Fruit fly (Drosophila melanogaster): ENCODE results near the gene arm.

arm gene

dm6 chrX:1900123-1900818, at the start of gene arm:
arm (minus strand) TSS chrX:1900646.
- TF ChIP-seq CG17801 (GFP tag; optimal IDR thresholded peaks at IDR 0.05; ENCODE audit: partially characterized antibody), result no peak

DNA sequence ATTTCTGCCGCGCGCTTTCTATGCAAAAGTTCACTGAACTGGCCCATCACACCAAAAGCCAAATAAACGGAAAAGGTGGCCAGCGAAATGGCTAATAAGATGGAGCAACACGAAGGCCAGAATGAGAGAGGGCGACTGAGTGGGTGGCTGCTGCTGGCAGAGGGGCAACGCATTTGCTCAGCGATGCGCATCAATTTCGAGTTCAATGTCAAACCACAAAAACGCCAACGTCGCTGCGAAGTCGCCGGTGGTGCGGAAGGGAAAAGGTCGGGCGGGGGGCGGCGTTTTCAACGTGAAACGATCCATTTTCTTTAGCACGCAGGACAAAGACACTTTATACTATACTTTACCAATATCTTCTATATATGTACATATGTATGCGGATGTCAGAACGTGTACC, 49.2 kb upstream of the arm start:
- TF ChIP-seq CG17801 (GFP tag; optimal IDR thresholded peaks at IDR 0.05; ENCODE audit: partially characterized antibody), result no peak

DNA sequence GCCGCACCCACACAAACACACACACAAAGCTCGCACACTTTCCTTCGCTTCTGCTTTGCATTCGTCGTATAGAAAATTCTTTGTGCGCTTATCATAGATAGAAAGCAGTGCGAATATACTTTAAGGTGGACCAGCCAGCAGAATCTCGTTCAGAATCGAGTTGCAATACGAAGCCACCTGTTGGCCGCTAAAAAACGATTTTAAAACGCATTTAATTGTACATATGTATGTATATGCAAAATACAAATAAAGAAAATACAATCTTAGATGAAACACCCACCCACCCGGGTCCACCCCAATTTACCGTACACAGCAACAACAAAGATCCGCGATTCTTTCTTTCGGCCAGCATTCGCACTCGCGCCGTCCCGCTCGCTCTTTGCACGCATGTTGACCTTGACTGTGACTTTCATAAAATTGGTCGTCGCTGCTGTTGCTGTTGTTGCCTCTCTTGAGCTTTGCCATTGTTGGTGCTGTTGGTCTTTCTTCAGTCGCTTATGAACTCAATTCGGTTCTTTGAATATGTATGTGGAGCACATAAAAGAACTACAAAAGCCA, 48.1 kb upstream of the arm start:
- peak; percentile 94 for TF ChIP-seq CG17801 (GFP tag; optimal IDR thresholded peaks at IDR 0.05; ENCODE audit: partially characterized antibody)

dm6 chrX:1947900-1948374, 47.5 kb upstream of the arm start:
- TF ChIP-seq CG17801 (GFP tag; optimal IDR thresholded peaks at IDR 0.05; ENCODE audit: partially characterized antibody), result no peak

DNA sequence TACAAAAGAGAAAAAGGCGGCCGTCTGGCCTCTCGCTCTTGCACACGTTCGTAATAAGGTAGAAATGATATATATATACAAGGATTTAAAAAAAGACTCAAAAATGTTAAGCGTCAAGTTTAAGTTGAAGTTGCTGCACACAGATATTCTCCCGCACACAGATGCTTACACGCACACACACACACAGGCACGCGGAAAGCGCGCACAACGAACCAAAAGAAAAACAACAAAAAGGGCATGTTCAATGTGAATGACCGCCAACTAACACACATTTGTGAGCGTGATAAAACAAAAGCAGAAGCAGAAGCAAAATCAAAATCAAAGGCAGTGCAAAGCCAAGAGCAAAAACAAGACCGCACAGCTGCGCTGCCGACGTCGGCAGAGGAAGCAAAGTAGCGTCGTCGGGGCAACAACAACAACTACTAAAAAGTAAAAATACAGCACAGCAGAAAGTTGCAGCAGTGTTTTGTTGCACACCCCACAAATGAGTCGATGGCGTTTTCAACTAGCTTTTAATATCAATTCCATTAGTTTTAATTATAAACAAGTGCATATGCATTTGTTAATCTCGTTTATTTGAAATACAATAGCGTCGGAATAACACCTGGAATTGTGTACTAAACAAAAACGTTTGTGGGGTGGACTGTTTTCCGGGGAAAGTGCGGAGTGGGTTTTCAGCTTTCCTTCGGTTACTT, 46.9 kb upstream of the arm start:
- peak; percentile 91 for TF ChIP-seq CG17801 (GFP tag; optimal IDR thresholded peaks at IDR 0.05; ENCODE audit: partially characterized antibody)

DNA sequence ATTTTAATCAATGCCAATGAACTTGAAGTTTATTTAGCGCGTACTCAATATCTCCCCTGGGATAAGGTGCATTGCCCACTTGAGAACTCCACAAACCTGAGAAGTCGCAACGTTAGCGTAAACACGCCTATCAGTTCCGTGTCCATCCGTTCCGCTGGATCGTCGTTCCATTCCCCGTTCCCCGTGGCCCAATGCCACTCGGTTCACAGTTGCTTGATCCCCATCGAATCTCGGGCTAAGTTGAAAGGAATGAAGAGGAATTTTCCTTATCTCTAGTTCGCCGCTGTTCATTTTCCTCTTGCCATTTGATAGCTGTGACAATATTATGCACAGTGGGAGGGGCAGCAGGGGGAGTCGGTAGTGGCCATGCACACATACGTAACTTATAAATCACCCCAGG, 44.8 kb upstream of the arm start:
- no peak for TF ChIP-seq CG17801 (GFP tag; optimal IDR thresholded peaks at IDR 0.05; ENCODE audit: partially characterized antibody)

dm6 chrX:1944245-1945114, 44.0 kb upstream of the arm start:
- TF ChIP-seq CG17801 (GFP tag; optimal IDR thresholded peaks at IDR 0.05; ENCODE audit: partially characterized antibody), result no peak

DNA sequence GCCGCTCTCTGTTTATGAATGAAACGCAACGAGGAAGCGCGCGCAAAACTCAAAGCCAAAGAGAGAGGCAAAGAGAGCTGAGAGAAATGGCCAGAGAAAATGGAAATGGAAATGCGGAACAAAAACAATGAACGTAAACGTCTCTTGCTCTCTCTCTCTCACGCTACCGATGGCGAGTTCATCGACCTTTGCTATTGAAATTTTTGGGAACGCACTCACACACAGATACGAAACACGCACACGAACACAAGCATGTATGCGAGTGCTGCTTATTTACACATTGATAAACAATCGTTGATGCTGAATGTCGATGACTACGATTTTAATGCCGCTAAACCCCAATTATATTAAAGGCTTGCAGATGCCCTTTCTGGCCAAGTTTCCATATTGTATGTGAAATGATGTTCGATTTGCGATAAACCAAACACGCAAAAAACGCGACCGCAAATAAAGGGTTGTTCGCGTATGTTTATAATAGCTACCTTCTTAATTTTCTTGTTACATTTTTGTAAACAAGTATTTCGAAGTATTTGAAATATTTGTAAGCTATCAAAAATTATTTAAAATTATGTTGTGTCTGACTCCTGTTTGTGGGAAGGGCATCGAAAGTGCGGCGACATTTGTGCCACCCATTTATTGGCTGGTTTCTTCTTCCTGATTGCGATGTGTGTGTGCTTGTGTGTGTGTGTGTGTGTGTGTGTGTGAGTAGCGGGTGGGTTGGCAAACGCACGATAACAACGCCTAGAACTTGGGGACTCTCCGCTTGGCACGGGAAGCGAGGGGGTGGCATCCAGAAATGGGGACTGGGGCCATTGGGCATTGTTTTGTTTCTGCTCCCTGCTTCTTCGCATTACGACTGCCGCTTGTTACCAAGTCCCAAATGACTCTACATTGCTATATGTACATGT, 43.1 kb upstream of the arm start:
- no peak for TF ChIP-seq CG17801 (GFP tag; optimal IDR thresholded peaks at IDR 0.05; ENCODE audit: partially characterized antibody)

- TF ChIP-seq CG17801 (GFP tag; optimal IDR thresholded peaks at IDR 0.05; ENCODE audit: partially characterized antibody), result no peak
Observed at dm6 chrX:1941669-1942092, 41.2 kb upstream of the arm start, which contains the start of gene Hr4. Hr4 (plus strand) TSS chrX:1941940.

dm6 chrX:1940020-1940419, 39.6 kb upstream of the arm start, which contains the start of the genes CG3857 and CG3587:
CG3857 (minus strand) TSS chrX:1940040.
CG3587 (plus strand) TSS chrX:1940307.
- peak; percentile 57 for TF ChIP-seq CG17801 (GFP tag; optimal IDR thresholded peaks at IDR 0.05; ENCODE audit: partially characterized antibody)

DNA sequence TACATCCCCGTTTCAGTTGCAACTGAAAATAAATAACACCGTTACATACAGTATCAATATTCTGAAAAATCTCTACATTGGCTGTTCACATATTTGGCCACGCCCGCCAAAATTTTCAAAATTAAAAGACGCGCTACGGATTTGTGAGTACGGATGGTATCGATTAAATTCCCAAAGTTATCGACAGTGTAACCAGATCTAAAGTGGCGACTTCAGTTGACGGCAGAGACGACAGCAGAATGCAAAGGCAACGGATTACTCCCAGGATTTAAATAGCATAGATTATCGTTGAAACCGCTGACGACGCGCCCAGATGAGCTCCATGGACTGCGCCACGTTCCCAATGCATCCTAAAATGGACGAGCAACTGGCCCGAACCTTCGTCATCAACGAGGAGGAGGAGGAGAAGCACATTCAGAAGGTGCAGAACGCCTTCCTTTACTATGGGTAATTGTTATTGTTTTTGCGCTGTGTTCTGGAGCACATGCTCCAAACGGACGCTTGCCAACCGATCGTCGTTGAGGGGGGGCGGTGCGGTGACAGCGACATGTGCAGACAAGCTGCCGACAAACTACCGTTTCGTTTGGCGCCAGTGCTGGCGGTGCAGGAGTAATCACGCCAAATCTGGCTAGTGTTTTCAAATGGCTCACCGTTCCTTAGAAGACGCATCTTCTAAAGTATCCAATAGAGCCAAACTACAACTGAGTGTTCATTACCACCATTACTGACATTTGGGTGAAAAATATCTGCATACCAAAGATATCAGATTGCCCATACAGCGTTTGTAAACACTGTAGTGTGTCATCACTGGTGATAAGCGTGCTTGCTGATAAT, 27.2 kb upstream of the arm start, which contains the start of gene CG11596:
TSS of gene CG11596 (plus strand) at position 211 of the 834 bp plus-strand sequence.
- TF ChIP-seq CG17801 (GFP tag; optimal IDR thresholded peaks at IDR 0.05; ENCODE audit: partially characterized antibody), result peak; percentile 6

dm6 chrX:1922765-1923501, 22.5 kb upstream of the arm start, which contains the start of the genes eIF2Bepsilon and Ocrl:
eIF2Bepsilon (minus strand) TSS chrX:1922874.
Ocrl (plus strand) TSS chrX:1922981.
- TF ChIP-seq CG17801 (GFP tag; optimal IDR thresholded peaks at IDR 0.05; ENCODE audit: partially characterized antibody), result no peak

Data from ovary, adult (tissue).